Fruit fly (Drosophila melanogaster) whole organism, embryonic: ENCODE measurements around the gene CG8236.

Experiments used
- CG15011 ChIP-seq: fragments of 200-800 bp; sonication (Bioruptor generic); optimal IDR thresholded peaks from 3 replicates; lab custom pipeline; 2018; ENCODE audit warnings: missing biosample characterization, mild to moderate bottlenecking, missing genetic modification characterization
- fu2 ChIP-seq: fragments of 200-800 bp; sonication (Bioruptor generic); optimal IDR thresholded peaks from 2 replicates; lab custom pipeline; 2016; ENCODE audit warnings: missing biosample characterization, missing genetic modification characterization

DNA sequence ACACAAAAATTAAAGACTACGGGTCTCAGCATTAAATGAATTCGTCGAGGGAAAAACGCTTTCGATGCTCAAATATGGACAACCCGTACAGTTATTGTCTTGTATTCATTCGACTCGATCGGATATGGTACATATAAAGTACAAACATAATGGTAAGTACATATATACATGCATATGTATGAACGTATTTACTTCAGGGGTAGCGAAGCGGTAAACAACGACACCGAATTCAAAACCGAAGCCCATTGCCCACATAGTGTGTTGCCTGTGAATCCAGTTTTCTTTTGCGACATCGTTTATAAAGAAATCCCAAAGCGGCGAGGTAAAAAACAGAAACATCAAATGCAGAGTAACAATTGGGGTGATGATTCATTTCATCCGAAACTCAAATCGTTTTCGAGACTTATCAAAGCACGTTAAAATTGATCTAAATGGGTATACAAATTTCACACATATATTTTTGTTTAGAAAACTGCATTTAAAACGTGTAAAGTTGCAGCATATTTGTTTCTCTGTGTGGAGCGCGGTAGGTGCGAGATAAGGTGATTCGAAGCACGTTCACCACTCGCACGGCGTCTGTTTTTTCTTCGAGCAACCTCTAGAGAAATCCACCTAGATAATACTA lies 43.3 kb downstream of the CG8236 start:
- TF ChIP-seq CG15011 (GFP tag; lab: Kevin White, UChicago) (no peak), fu2 (GFP tag; lab: Kevin White, UChicago) (no peak)
